Worm (Caenorhabditis elegans): ENCODE data around the gene T10C6.7.

DNA sequence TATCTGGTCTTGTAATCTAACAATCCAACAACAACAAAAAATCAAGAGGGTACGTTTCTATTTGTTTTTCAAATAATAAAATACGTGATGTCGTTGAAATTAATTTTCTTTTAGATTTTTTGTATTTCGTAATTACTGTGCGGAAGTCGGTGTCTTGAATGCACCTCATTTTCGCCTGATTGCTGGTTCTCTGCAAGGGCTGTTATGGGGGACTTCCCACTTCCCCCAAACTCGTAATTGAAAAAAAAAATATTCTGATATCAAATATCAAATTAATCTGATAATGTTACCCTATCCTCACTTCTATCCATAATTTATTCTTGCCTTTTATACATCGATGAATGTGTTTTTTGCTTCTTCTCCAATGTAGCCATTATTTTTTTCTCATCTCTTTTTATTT lies 43.4 kb downstream of the T10C6.7 start, which contains the start of gene F36G9.15:
- TF ChIP-seq ceh-34 (tag; optimal IDR thresholded peaks at IDR 0.05) (no peak), Y22D7AL.16 (tag; optimal IDR thresholded peaks at IDR 0.05) (no peak), syd-9 (tag; optimal IDR thresholded peaks at IDR 0.05) (no peak)

Measured in whole organism, late embryonic.